Worm (Caenorhabditis elegans): ENCODE results near the gene str-8.
"Not testable (repeated sequence)": the region's sequence is repeated elsewhere in the genome, so short reads cannot be mapped to it uniquely, and the experiment has no call there.

Gene str-8

ce11 chrV:15733568-15733967 is 21.3 kb upstream of the str-8 start, which contains the start of gene T23D5.3:
Gene T23D5.3 (minus strand): TSS chrV:15733668.
- TF ChIP-seq F16B12.6 (tag; optimal IDR thresholded peaks at IDR 0.05), result no peak
- no peak for TF ChIP-seq skn-1 (tag; optimal IDR thresholded peaks at IDR 0.05)
- TF ChIP-seq ztf-4 (tag; optimal IDR thresholded peaks at IDR 0.05), result no peak
- no peak for TF ChIP-seq snpc-4 (tag; optimal IDR thresholded peaks at IDR 0.05)
- TF ChIP-seq blmp-1 (tag; optimal IDR thresholded peaks at IDR 0.05), result no peak
- no peak for TF ChIP-seq snu-23 (GFP tag; optimal IDR thresholded peaks at IDR 0.05)
- TF ChIP-seq dpl-1 (GFP tag; optimal IDR thresholded peaks at IDR 0.05), result no peak
- TF ChIP-seq tlp-1 (tag; optimal IDR thresholded peaks at IDR 0.05), result no peak
- no peak for TF ChIP-seq unc-30 (tag; optimal IDR thresholded peaks at IDR 0.05)
- TF ChIP-seq vab-15 (tag; optimal IDR thresholded peaks at IDR 0.05), result no peak
- no peak for TF ChIP-seq aly-2 (tag; optimal IDR thresholded peaks at IDR 0.05)
- TF ChIP-seq rnt-1 (tag; optimal IDR thresholded peaks at IDR 0.05), result no peak
- TF ChIP-seq hlh-4 (tag; optimal IDR thresholded peaks at IDR 0.05), result no peak

- no peak for TF ChIP-seq nhr-20 (tag; optimal IDR thresholded peaks at IDR 0.05)
- TF ChIP-seq nhr-90 (tag; optimal IDR thresholded peaks at IDR 0.05; ENCODE audit: poor library complexity), result no peak
- TF ChIP-seq Y116A8C.19 (tag; optimal IDR thresholded peaks at IDR 0.05; ENCODE audit: borderline replicate concordance), result no peak
- TF ChIP-seq ces-1 (GFP tag; optimal IDR thresholded peaks at IDR 0.05), result no peak
- TF ChIP-seq blmp-1 (tag; optimal IDR thresholded peaks at IDR 0.05), result no peak
- no peak for TF ChIP-seq F16B12.6 (tag; optimal IDR thresholded peaks at IDR 0.05)
- TF ChIP-seq egl-27 (tag; optimal IDR thresholded peaks at IDR 0.05), result no peak
- no peak for TF ChIP-seq nhr-77 (tag; optimal IDR thresholded peaks at IDR 0.05)
- TF ChIP-seq unc-86 (tag; optimal IDR thresholded peaks at IDR 0.05), result no peak
- no peak for TF ChIP-seq nhr-237 (tag; optimal IDR thresholded peaks at IDR 0.05)
- TF ChIP-seq ceh-8 (GFP tag; optimal IDR thresholded peaks at IDR 0.05), result no peak
- no peak for TF ChIP-seq fkh-8 (tag; optimal IDR thresholded peaks at IDR 0.05)
- no peak for TF ChIP-seq nhr-71 (tag; optimal IDR thresholded peaks at IDR 0.05)
- TF ChIP-seq nhr-12 (tag; optimal IDR thresholded peaks at IDR 0.05), result no peak
- TF ChIP-seq lin-13 (GFP tag; optimal IDR thresholded peaks at IDR 0.05), result no peak
- no peak for TF ChIP-seq unc-98 (GFP tag; IDR thresholded peaks at IDR 0.05)
- no peak for TF ChIP-seq xbp-1 (tag; optimal IDR thresholded peaks at IDR 0.05)
- no peak for TF ChIP-seq unc-30 (tag; optimal IDR thresholded peaks at IDR 0.05)
Observed at ce11 chrV:15735720-15736119, 19.1 kb upstream of the str-8 start, which contains the start of gene str-27. Gene str-27 (minus strand): TSS chrV:15735820.

- TF ChIP-seq ets-5 (GFP tag; IDR thresholded peaks at IDR 0.05) (no peak), C16A3.4 (tag; optimal IDR thresholded peaks at IDR 0.05) (no peak), ceh-88 (GFP tag; IDR thresholded peaks at IDR 0.05) (no peak), ceh-63 (GFP tag; optimal IDR thresholded peaks at IDR 0.05) (no peak), hlh-4 (tag; optimal IDR thresholded peaks at IDR 0.05) (no peak), nhr-76 (tag; optimal IDR thresholded peaks at IDR 0.05) (no peak), isw-1 (GFP tag; IDR thresholded peaks at IDR 0.05) (no peak), sptf-1 (tag; optimal IDR thresholded peaks at IDR 0.05) (no peak), zag-1 (tag; optimal IDR thresholded peaks at IDR 0.05) (no peak)
Observed at ce11 chrV:15741851-15742250, 13.0 kb upstream of the str-8 start, which contains the start of gene str-18. Gene str-18 (minus strand): TSS chrV:15741951.

- TF ChIP-seq nhr-77 (tag; optimal IDR thresholded peaks at IDR 0.05); sup-37 (GFP tag; optimal IDR thresholded peaks at IDR 0.05); nhr-11 (tag; optimal IDR thresholded peaks at IDR 0.05): not testable (repeated sequence)
Observed at ce11 chrV:15744366-15744765, 10.5 kb upstream of the str-8 start, which contains the start of gene str-19. Gene str-19 (minus strand): TSS chrV:15744466.

Data from whole organism, L1 larva.